Fruit fly (Drosophila melanogaster) whole organism, larva: ENCODE data around the gene CG1532.

Source experiments
- noc ChIP-seq: fragments of 200-800 bp; sonication (Bioruptor generic); optimal IDR thresholded peaks from 3 replicates; lab custom pipeline; 2019; ENCODE audit warnings: missing biosample characterization, mild to moderate bottlenecking, missing genetic modification characterization, moderate library complexity

CG1532 gene

DNA sequence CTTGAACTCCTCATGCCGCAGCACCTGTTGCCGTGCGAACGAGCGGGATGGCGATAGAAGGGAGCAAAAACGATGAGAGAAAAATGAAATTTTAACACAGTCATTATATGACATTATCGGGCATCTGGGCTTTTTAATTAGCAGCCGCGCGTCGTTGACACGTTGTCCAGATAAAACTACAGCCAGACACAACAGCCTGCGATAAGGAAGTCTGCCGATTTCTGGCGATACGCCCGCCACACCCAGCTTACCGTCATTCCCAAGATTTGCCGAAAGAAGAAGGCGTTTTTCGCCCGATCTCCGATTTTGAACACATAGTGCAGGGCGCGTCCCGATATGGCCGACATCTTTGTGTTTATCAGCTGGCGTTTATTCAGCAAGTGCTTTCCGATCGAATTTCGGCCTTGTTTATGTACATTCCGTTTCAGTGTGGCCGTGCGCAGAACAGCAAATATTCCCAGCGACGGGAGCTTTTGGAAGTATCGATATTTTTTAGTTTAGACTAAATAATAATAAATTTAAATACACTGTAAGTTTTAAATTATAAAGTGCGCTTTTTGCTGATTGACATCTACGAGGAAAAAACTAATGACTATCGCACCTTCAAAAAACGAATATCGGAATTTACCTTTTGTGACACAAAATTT, at the start of gene CG1532:
CG1532 (minus strand) TSS at position 433 of the 647 bp plus-strand sequence.
- peak; percentile 65 for TF ChIP-seq noc (tag; lab: Kevin White, UChicago)

DNA sequence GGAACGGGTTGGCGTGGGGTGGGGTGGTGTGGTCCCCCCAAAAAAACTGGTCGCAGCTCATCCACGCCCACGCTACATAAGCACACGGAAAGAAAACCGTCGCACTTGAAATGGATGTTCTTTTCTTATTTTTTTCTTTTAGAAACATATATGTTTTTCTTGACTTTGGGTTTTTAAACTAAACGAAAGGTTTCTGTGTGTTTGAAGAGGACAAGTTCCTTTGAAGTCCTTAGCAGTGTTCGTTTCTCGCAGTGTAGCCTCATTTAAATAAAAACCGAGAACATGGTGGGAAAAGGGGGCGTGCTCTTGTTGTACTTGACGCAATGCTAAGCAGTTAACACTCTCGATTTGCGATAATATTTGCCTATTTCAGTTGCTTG, 46.2 kb upstream of the CG1532 start:
- TF ChIP-seq noc (tag; lab: Kevin White, UChicago), result no peak

DNA sequence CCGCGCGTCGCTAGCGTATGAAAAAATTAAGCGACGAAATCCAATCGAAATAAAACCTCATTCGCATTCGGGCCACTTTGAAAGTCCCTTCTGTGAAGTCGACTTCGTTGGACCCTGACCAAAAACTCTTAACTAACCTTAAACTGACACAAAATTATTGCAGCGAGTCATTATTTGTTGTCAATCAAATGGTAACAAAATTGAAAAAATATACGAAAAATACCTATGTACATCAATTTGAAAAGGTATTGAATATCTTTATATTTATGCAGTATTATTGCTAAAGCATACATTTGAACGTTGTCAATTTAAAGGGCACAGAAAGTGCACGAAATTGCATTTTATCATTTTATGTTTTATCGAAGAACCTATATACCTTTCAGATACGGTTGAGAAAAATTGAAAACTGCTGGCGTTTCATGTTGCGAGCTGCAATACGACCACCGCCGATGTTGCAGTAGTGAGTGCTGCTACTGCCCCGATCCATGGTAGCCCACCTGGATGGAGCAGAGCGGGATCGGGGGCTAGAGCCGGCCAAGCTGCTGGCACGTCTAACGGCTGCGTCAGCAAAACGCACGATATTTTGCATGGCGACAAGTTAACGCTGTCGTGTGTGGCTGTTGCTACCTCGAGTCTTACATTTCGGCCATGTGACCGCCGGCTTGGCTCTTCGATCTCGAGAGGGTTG, 45.6 kb upstream of the CG1532 start:
- TF ChIP-seq noc (tag; lab: Kevin White, UChicago), result no peak

DNA sequence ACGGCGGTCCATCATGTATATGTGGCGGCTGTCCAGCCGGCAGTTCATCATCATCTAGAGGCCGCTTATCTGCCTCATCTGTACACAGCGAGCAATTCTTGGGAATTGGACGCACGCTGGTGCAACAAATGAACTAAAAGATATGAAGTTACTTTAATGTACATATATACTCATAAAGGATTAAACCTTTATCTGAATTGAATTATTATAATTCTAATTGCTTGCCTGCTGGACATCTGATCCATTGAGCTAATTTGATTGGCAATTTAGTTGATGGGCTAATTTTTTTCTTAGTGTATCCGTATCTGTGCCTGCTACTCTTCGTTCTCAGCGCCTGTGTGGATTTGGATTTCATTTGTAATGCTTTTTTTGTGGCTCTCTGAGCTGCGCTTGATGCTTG, 44.8 kb upstream of the CG1532 start:
- TF ChIP-seq noc (tag; lab: Kevin White, UChicago), result peak; percentile 74

DNA sequence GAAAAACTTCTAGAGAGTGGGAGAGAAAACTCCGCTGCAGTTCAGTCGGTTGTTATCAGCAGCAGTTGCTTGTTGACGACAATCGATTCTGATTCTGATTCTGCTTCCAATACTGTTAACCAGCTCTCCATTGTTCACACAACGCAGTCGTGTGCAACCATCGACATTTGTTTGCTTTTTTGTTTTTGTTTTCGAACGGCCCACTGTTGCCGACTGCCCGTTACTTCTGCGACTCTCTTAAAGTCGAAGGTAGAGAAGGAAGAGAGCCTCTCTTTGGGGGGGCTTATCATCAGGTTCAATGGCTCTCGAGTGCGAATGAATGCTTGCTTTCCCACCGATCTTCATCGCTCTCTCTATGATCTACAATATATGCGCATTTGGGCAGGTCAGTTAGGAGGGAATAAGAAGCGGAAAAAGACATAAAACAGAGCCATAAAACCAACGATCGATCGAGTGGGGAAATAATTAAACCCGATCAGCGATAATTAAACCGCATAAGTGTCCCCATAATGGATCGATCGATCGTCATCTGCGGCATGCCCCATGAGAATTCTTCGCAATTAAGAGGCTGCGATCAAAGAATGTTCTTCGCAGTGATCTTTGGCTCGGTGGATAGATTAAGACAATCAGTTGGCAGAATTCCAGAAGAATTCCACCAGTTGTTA, 43.7 kb upstream of the CG1532 start:
- no peak for TF ChIP-seq noc (tag; lab: Kevin White, UChicago)

DNA sequence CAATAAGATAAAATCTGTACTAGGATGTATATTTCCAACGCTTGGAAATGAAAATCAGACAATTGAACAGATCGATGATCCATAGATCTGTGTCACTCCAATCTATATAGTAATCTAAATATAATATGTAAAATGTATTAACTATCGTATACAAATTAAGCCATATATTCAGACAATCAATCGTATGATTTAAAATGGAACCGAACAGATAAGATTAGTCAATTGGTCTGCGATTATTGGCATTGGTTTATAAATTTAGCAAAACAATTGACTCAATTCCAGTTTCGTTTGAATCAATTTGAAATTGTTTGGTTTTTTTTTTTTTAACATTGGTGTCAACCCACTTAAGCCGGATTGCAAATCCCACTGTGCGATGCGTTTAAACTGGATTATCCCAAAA, 39.7 kb upstream of the CG1532 start:
- no peak for TF ChIP-seq noc (tag; lab: Kevin White, UChicago)

DNA sequence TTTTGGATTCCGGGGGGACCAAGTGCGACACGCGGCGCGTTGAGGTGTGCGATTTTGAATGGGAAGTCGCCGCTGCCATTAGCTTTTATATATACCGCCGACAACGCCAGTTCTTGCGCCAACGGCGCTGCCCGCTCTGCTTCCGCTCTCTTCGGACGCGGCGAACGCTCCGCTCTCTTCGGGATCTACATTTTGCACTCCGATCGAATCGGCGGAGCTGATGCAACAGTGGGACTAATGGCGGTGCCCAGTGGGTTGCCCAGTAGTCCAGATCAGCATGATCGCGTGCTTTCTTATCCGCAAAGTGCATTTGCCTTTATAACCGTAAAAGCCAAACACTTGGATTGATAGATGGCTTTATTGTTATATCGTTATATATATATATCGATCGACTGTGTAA, 39.3 kb upstream of the CG1532 start, which contains the start of gene CG32512:
CG32512 (minus strand) TSS at position 67 of the 400 bp plus-strand sequence.
- TF ChIP-seq noc (tag; lab: Kevin White, UChicago), result no peak

DNA sequence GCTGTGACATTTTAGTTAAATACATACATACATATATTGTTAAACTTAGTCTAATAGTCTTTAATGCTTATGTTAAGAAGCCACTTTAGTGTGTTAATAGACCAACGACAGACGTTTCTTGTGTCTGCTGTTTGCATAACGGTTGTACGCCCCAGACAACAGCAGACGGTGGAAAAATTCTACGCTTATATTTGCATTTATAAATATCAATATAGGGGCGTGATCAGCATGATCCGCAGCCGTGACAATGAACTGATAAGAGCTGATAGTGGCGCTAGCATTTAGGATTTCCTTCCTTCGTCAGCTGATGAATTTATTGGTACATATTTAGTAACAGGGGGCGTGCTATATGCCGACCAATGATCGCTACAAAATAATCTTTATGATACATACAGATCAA, 37.6 kb upstream of the CG1532 start:
- TF ChIP-seq noc (tag; lab: Kevin White, UChicago), result no peak

DNA sequence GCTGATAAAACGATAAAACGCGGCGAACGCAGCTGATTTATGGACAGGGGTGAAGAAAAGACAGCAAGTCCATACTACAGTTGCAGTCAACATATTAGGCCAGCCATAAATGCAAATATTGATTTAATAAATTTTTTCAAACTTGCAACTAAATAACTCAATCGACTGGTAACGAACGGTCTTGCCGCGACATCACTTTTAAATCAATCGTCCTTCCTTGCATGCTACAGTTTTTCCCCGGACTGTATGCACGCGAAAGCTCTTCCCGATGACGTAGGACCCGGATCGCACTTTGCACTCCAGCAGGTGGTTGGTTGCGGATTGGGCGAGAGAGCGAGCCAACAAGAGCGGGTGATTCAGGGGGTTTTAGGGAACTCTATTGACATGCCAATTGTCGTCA, 36.8 kb upstream of the CG1532 start:
- TF ChIP-seq noc (tag; lab: Kevin White, UChicago), result no peak

DNA sequence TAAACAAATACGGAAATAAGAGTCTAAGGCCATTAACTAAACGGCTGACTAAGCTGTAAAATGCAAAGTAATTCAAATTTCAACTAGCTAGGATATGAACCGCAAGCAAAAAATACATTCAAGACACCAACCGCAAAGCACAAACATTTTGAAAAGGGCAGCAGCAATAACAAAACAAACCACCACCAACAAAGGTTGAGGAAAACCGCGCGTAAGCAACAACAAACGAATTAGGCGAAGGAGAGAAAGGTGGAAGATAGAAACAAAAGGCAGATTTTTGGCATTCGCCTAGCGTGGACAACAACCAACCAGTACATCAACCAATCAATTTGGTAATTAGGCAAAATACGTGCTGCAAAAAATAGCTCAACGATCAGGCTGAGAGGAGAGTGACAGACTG, 32.4 kb upstream of the CG1532 start:
- no peak for TF ChIP-seq noc (tag; lab: Kevin White, UChicago)

DNA sequence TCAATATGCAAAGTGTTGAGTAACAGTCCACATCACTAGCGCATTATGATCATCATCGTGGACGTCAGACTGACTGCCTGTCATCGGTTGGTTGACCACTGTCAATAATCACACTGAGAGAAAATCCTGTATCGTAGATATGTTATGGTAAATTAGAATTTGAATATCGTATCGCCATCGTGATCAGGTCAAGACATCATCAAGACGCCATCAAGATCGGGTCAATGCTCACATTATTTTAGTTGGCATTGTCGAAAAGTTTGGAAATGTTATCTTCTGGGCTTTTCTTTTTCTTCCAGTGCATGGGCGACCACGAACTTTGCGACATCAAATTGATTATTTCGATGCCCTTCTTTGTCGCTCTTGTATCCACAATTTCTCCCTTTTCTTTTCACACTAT, 30.8 kb upstream of the CG1532 start:
- TF ChIP-seq noc (tag; lab: Kevin White, UChicago), result peak; percentile 83

DNA sequence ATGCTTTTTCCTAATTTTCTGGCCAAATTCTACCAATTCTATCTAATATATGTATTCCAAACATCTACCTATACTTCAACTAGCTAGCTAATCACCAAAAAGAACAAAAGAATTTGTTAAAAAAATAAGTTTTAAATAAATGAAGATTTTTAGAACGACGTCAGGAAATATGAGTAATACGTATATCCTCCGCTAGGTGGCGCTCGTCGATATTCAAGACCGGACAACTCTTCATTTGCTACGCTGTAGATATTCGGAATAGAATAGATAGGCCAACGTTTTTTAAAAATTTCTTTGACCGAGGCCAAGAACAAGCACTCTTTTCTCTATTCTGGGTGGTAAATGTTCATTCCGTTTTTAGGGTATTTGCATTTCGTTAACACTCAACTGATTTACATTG, 30.3 kb upstream of the CG1532 start:
- no peak for TF ChIP-seq noc (tag; lab: Kevin White, UChicago)

DNA sequence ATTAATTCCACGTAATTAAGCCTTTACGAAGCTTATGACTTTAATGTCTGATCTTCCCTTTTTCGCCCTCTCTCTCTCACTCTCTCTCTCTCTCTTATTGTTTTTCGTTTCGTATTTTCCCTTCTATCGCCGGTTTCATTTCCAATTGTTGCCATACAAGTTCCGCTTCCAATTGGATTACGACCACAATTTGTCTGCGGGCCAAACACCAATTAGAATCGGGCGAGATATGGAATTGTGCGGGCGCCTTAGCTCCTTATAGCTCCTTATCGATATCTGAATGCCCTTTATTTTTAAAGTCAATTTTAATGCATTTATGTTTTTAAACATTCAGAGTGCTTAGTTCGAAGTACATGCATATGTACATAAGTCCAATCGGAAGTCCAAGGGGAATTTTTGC, 28.6 kb upstream of the CG1532 start:
- TF ChIP-seq noc (tag; lab: Kevin White, UChicago), result no peak

DNA sequence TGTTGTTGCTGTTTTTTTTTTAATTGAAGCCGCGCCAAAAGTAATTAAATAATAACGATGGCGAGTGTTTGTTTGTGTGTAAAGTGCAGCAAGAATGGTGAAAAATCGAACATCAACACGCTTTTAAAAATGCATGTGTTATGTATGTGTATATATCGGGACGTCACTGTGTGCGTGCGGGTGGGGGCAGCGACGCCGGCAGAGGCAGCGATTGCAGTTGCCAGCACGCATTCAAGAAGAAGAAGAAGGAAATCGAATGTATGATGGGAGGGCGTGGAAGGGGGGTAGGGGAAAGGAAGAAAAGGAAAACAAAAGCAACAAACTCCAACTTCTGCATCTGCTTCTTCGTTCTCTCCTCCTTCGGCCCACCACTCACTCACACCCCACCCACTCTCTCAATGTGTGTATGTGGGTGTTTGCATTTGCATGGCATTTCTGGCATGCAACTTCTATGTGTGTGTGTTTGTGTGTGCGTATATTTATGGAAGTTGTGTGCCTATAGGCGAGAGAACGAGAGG, 26.9 kb upstream of the CG1532 start:
- TF ChIP-seq noc (tag; lab: Kevin White, UChicago), result no peak

DNA sequence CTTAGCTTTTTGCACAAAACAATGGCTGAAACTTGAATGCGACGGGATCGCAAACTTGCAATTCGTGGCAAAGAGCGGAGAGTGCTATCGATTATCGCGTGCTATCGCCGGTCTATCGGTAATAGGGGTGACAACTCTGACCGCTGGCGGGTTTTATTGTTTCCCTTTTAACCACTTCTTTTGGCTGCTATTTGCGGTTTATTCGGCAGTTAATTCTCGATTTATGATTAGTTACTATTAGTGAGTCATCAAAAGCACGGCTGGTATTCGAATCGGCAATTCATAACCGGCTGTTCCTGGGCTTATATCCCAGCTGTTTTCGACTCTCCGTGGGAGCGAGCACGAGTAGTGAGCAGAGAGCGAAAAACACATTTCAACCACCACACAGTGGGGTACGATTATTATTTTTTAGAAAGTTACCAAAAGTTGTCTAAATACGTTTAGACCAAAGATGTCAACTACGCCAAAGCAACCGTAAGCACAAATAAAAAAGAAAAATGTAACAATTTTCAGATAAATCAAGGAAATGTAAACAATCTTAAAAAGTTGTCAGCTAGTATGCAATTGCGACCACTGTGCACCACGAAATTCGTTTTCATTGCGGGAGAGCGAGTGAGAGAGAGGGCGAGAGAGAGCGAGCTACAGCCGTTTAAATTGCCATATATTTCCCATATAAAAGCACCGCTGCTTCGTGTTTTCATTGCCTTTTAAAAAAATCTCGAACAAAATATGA, 25.9 kb upstream of the CG1532 start, which contains the start of the genes Stt3A and bves:
Stt3A (minus strand) TSS at position 89 of the 733 bp plus-strand sequence.
bves (plus strand) TSS at position 115 of the 733 bp plus-strand sequence.
- TF ChIP-seq noc (tag; lab: Kevin White, UChicago), result peak; percentile 97
